Worm (Caenorhabditis elegans): ENCODE data around the gene F46F5.11.

ce11 chrII:791828-792227, 16.7 kb upstream of the F46F5.11 start, which contains the start of gene F46F5.1:
- no peak for TF ChIP-seq blmp-1 (tag; optimal IDR thresholded peaks at IDR 0.05; ENCODE audit: insufficient read depth)
- no peak for TF ChIP-seq fos-1 (tag; optimal IDR thresholded peaks at IDR 0.05)
- TF ChIP-seq mab-5 (tag; optimal IDR thresholded peaks at IDR 0.05): no peak
- no peak for TF ChIP-seq egl-27 (tag; optimal IDR thresholded peaks at IDR 0.05)
- TF ChIP-seq unc-39 (tag; optimal IDR thresholded peaks at IDR 0.05): no peak
- TF ChIP-seq ceh-82 (tag; optimal IDR thresholded peaks at IDR 0.05): no peak
- TF ChIP-seq zag-1 (tag; optimal IDR thresholded peaks at IDR 0.05): no peak
- no peak for TF ChIP-seq nhr-11 (tag; optimal IDR thresholded peaks at IDR 0.05)
- no peak for TF ChIP-seq gmeb-1 (tag; optimal IDR thresholded peaks at IDR 0.05)
- no peak for TF ChIP-seq snpc-4 (tag; optimal IDR thresholded peaks at IDR 0.05)
- no peak for TF ChIP-seq sma-9 (GFP tag; optimal IDR thresholded peaks at IDR 0.05)
- no peak for TF ChIP-seq sma-9 (tag; optimal IDR thresholded peaks at IDR 0.05)
